Fruit fly (Drosophila melanogaster): ENCODE data around the gene CG42658.

CG42658 gene

dm6 chr2L:2240493-2240892, 47.2 kb downstream of the CG42658 start, which contains the start of gene Tengl1:
Gene Tengl1 (minus strand): TSS chr2L:2240593.
- TF ChIP-seq Vsx2 (GFP tag; optimal IDR thresholded peaks at IDR 0.05; ENCODE audit: partially characterized antibody) (no peak), tai (GFP tag; optimal IDR thresholded peaks at IDR 0.05) (no peak), dsf (GFP tag; optimal IDR thresholded peaks at IDR 0.05; ENCODE audit: borderline replicate concordance) (no peak), foxo (GFP tag; optimal IDR thresholded peaks at IDR 0.05) (no peak)

- no peak for TF ChIP-seq sv (GFP tag; optimal IDR thresholded peaks at IDR 0.05)
- TF ChIP-seq ey (GFP tag; optimal IDR thresholded peaks at IDR 0.05) = no peak
Measured at dm6 chr2L:2239284-2239683, 48.4 kb downstream of the CG42658 start, which contains the start of gene Tengl2. Gene Tengl2 (minus strand): TSS chr2L:2239384.

- no peak for TF ChIP-seq woc (GFP tag; optimal IDR thresholded peaks at IDR 0.05)
- TF ChIP-seq Rel (GFP tag; optimal IDR thresholded peaks at IDR 0.05) = no peak
- TF ChIP-seq Rel (tag; optimal IDR thresholded peaks at IDR 0.05) = no peak
- no peak for TF ChIP-seq sv (GFP tag; optimal IDR thresholded peaks at IDR 0.05)
- TF ChIP-seq dl (GFP tag; optimal IDR thresholded peaks at IDR 0.05; ENCODE audit: insufficient read depth in 1 of 2, partially characterized antibody in 2 of 2) = no peak
- no peak for TF ChIP-seq pan (optimal IDR thresholded peaks at IDR 0.05)
- TF ChIP-seq lola (GFP tag; optimal IDR thresholded peaks at IDR 0.05) = no peak
- TF ChIP-seq h (GFP tag; optimal IDR thresholded peaks at IDR 0.05) = no peak
- TF ChIP-seq OdsH (GFP tag; optimal IDR thresholded peaks at IDR 0.05) = no peak
- no peak for TF ChIP-seq CrebA (GFP tag; optimal IDR thresholded peaks at IDR 0.05; ENCODE audit: borderline replicate concordance)
- no peak for TF ChIP-seq N (GFP tag; optimal IDR thresholded peaks at IDR 0.05)
- no peak for TF ChIP-seq Jra (GFP tag; optimal IDR thresholded peaks at IDR 0.05)
- no peak for TF ChIP-seq ey (GFP tag; optimal IDR thresholded peaks at IDR 0.05)
- TF ChIP-seq Mio (GFP tag; optimal IDR thresholded peaks at IDR 0.05) = no peak
Measured at dm6 chr2L:2238151-2238550, 49.6 kb downstream of the CG42658 start, which contains the start of gene Tengl3. Gene Tengl3 (minus strand): TSS chr2L:2238251.
